Worm (Caenorhabditis elegans) whole organism, L1 larva: ENCODE data around the gene mob-2.
A peak's percentile ranks its signal among the peaks of the same experiment; 100 is the strongest.

Experiments used
- C04F5.9 ChIP-seq: sonication (generic microtip); optimal IDR thresholded peaks from 2 replicates; lab custom pipeline; 2016; ENCODE audit warnings: missing genetic modification characterization, missing compliant biosample characterization
- C16A3.4 ChIP-seq: fragments of 150-350 bp; optimal IDR thresholded peaks from 2 replicates; lab custom pipeline; 2014; ENCODE audit warnings: missing biosample characterization, missing genetic modification characterization
- C34B4.2 ChIP-seq: sonication (generic microtip); optimal IDR thresholded peaks from 2 replicates; lab custom pipeline; 2017; ENCODE audit warnings: mild to moderate bottlenecking, missing genetic modification characterization, missing compliant biosample characterization
- F16B12.6 ChIP-seq: fragments of 150-350 bp; optimal IDR thresholded peaks from 2 replicates; lab custom pipeline; 2014; ENCODE audit warnings: missing biosample characterization, missing genetic modification characterization
- Y116A8C.19 ChIP-seq: sonication (generic microtip); optimal IDR thresholded peaks from 2 replicates; lab custom pipeline; 2016; ENCODE audit warnings: missing compliant biosample characterization, missing genetic modification characterization, borderline replicate concordance
- aha-1 ChIP-seq: fragments of 150-350 bp; optimal IDR thresholded peaks from 2 replicates; lab custom pipeline; 2014; ENCODE audit warnings: missing biosample characterization, missing genetic modification characterization
- alr-1 ChIP-seq: fragments of 200-800 bp; sonication (Bioruptor generic); optimal IDR thresholded peaks from 2 replicates; lab custom pipeline; 2018; ENCODE audit warnings: borderline replicate concordance, mild to moderate bottlenecking, missing genetic modification characterization, missing compliant biosample characterization
- aly-2 ChIP-seq: fragments of 150-350 bp; optimal IDR thresholded peaks from 2 replicates; lab custom pipeline; 2014; ENCODE audit warnings: missing biosample characterization, missing genetic modification characterization
- blmp-1 ChIP-seq: fragments of 150-350 bp; optimal IDR thresholded peaks from 2 replicates; lab custom pipeline; 2014; ENCODE audit warnings: missing biosample characterization, missing genetic modification characterization
- ceh-8 ChIP-seq: fragments of 200-800 bp; sonication (Bioruptor generic); optimal IDR thresholded peaks from 2 replicates; lab custom pipeline; 2018; ENCODE audit warnings: mild to moderate bottlenecking, missing genetic modification characterization, moderate library complexity, missing compliant biosample characterization
- ceh-82 ChIP-seq, 3 experiments: fragments of 150-350 bp in 1 of 3; sonication (generic microtip) in 2 of 3; optimal IDR thresholded peaks; 2 replicates each; lab custom pipeline; 2014 to 2017; ENCODE audit warnings: missing biosample characterization in 3 of 3, missing genetic modification characterization in 3 of 3
- dsc-1 ChIP-seq: sonication (generic microtip); optimal IDR thresholded peaks from 2 replicates; lab custom pipeline; 2016; ENCODE audit warnings: mild to moderate bottlenecking, missing genetic modification characterization, missing compliant biosample characterization
- efl-3 ChIP-seq: fragments of 200-800 bp; sonication (Bioruptor generic); optimal IDR thresholded peaks from 2 replicates; lab custom pipeline; 2018; ENCODE audit warnings: mild to moderate bottlenecking, missing genetic modification characterization, missing compliant biosample characterization
- egl-13 ChIP-seq: sonication (generic microtip); optimal IDR thresholded peaks from 2 replicates; lab custom pipeline; 2016; ENCODE audit warnings: missing genotype, missing genetic modification reagents, missing genetic modification characterization, missing compliant biosample characterization
- egl-27 ChIP-seq, 2 experiments: fragments of 150-350 bp in 1 of 2; sonication (generic microtip); optimal IDR thresholded peaks; 3 replicates each; lab custom pipeline; 2017 to 2018; ENCODE audit warnings: missing biosample characterization in 2 of 2, missing genetic modification characterization in 2 of 2, missing genetic modification reagents in 2 of 2
- ets-5 ChIP-seq: fragments of 200-800 bp; sonication (Bioruptor generic); IDR thresholded peaks from 2 replicates; pipeline ENCODE4 v1.3.6; 2022; ENCODE audit warnings: missing genetic modification characterization, missing compliant biosample characterization
- fkh-4 ChIP-seq: sonication (generic microtip); optimal IDR thresholded peaks from 2 replicates; lab custom pipeline; 2016; ENCODE audit warnings: missing compliant biosample characterization, missing genetic modification characterization, borderline replicate concordance
- fos-1 ChIP-seq: fragments of 150-350 bp; optimal IDR thresholded peaks from 2 replicates; lab custom pipeline; 2014; ENCODE audit warnings: missing biosample characterization, missing genetic modification characterization
- grh-1 ChIP-seq: fragments of 200-800 bp; sonication (Bioruptor generic); IDR thresholded peaks from 2 replicates; pipeline ENCODE4 v1.3.6; 2022; ENCODE audit warnings: missing genetic modification reagents, missing genetic modification characterization, missing compliant biosample characterization
- hlh-4 ChIP-seq: sonication (generic microtip); optimal IDR thresholded peaks from 2 replicates; lab custom pipeline; 2016; ENCODE audit warnings: mild to moderate bottlenecking, missing genetic modification characterization, missing compliant biosample characterization
- hpl-2 ChIP-seq: fragments of 150-350 bp; optimal IDR thresholded peaks from 2 replicates; lab custom pipeline; 2014; ENCODE audit warnings: missing biosample characterization, missing genetic modification reagents, missing genetic modification characterization
- irx-1 ChIP-seq: sonication (generic microtip); optimal IDR thresholded peaks from 2 replicates; lab custom pipeline; 2016; ENCODE audit warnings: missing genetic modification characterization, missing compliant biosample characterization
- isw-1 ChIP-seq: fragments of 200-800 bp; sonication (Bioruptor generic); IDR thresholded peaks from 2 replicates; pipeline ENCODE4 v1.3.6; 2022; ENCODE audit warnings: missing genetic modification characterization, missing compliant biosample characterization
- jun-1 ChIP-seq: fragments of 150-350 bp; optimal IDR thresholded peaks from 2 replicates; lab custom pipeline; 2014; ENCODE audit warnings: missing biosample characterization, missing genetic modification reagents, missing genetic modification characterization
- lin-13 ChIP-seq: fragments of 150-350 bp; optimal IDR thresholded peaks from 2 replicates; lab custom pipeline; 2014; ENCODE audit warnings: missing biosample characterization, missing genetic modification reagents, missing genetic modification characterization
- lin-14 ChIP-seq: fragments of 200-800 bp; sonication (Bioruptor generic); optimal IDR thresholded peaks from 2 replicates; lab custom pipeline; 2018; ENCODE audit warnings: mild to moderate bottlenecking, missing genetic modification characterization, moderate library complexity, missing compliant biosample characterization
- lin-15B ChIP-seq: fragments of 150-350 bp; sonication (generic microtip); optimal IDR thresholded peaks from 3 replicates; lab custom pipeline; 2014; ENCODE audit warnings: missing biosample characterization, missing genetic modification characterization
- lin-35 ChIP-seq, 2 experiments: fragments of 150-350 bp; optimal IDR thresholded peaks; 2 replicates each; lab custom pipeline; 2014; ENCODE audit warnings: missing biosample characterization in 2 of 2, missing genetic modification characterization in 2 of 2, missing genetic modification reagents in 2 of 2
- mef-2 ChIP-seq: fragments of 150-350 bp; optimal IDR thresholded peaks from 2 replicates; lab custom pipeline; 2014; ENCODE audit warnings: missing biosample characterization, missing genetic modification characterization
- nhr-11 ChIP-seq: fragments of 150-350 bp; optimal IDR thresholded peaks from 2 replicates; lab custom pipeline; 2014; ENCODE audit warnings: missing biosample characterization, missing genetic modification characterization
- nhr-12 ChIP-seq: sonication (generic microtip); optimal IDR thresholded peaks from 2 replicates; lab custom pipeline; 2017; ENCODE audit warnings: missing biosample characterization, missing genetic modification characterization
- nhr-20 ChIP-seq: sonication (generic microtip); optimal IDR thresholded peaks from 2 replicates; lab custom pipeline; 2016; ENCODE audit warnings: mild to moderate bottlenecking, missing genetic modification characterization, missing compliant biosample characterization
- nhr-237 ChIP-seq: fragments of 150-350 bp; optimal IDR thresholded peaks from 2 replicates; lab custom pipeline; 2014; ENCODE audit warnings: missing biosample characterization, missing genetic modification characterization
- nhr-47 ChIP-seq: sonication (generic microtip); optimal IDR thresholded peaks from 2 replicates; lab custom pipeline; 2016; ENCODE audit warnings: mild to moderate bottlenecking, missing genetic modification characterization, moderate library complexity, missing compliant biosample characterization
- nhr-71 ChIP-seq: sonication (generic microtip); optimal IDR thresholded peaks from 2 replicates; lab custom pipeline; 2016; ENCODE audit warnings: mild to moderate bottlenecking, missing genetic modification characterization, moderate library complexity, missing compliant biosample characterization
- nhr-84 ChIP-seq: sonication (generic microtip); optimal IDR thresholded peaks from 2 replicates; lab custom pipeline; 2017; ENCODE audit warnings: missing biosample characterization, missing genetic modification characterization
- nhr-90 ChIP-seq: sonication (generic microtip); optimal IDR thresholded peaks from 2 replicates; lab custom pipeline; 2016; ENCODE audit warnings: mild to moderate bottlenecking, missing genetic modification characterization, missing compliant biosample characterization; ENCODE audit not compliant: poor library complexity
- pag-3 ChIP-seq: sonication (generic microtip); optimal IDR thresholded peaks from 2 replicates; lab custom pipeline; 2017; ENCODE audit warnings: missing genetic modification characterization, mild to moderate bottlenecking, missing compliant biosample characterization, antibody characterized with exemption, borderline replicate concordance; ENCODE audit not compliant: insufficient read depth
- pax-3 ChIP-seq: fragments of 200-800 bp; sonication (Bioruptor generic); optimal IDR thresholded peaks from 2 replicates; lab custom pipeline; 2018; ENCODE audit warnings: mild to moderate bottlenecking, missing genetic modification characterization, moderate library complexity, missing compliant biosample characterization
- rnt-1 ChIP-seq: sonication (generic microtip); optimal IDR thresholded peaks from 2 replicates; lab custom pipeline; 2016; ENCODE audit warnings: mild to moderate bottlenecking, missing genetic modification characterization, moderate library complexity, missing compliant biosample characterization
- skn-1 ChIP-seq: fragments of 150-350 bp; optimal IDR thresholded peaks from 2 replicates; lab custom pipeline; 2014; ENCODE audit warnings: missing biosample characterization, missing genetic modification characterization
- snu-23 ChIP-seq: sonication (generic microtip); optimal IDR thresholded peaks from 2 replicates; lab custom pipeline; 2016; ENCODE audit warnings: missing genetic modification characterization, missing compliant biosample characterization
- sup-37 ChIP-seq: fragments of 200-800 bp; sonication (Bioruptor generic); optimal IDR thresholded peaks from 2 replicates; lab custom pipeline; 2018; ENCODE audit warnings: mild to moderate bottlenecking, missing genetic modification characterization, missing compliant biosample characterization
- tbx-2 ChIP-seq: sonication (generic microtip); optimal IDR thresholded peaks from 2 replicates; lab custom pipeline; 2016; ENCODE audit warnings: missing genetic modification characterization, missing compliant biosample characterization
- tlp-1 ChIP-seq: fragments of 150-350 bp; optimal IDR thresholded peaks from 2 replicates; lab custom pipeline; 2014; ENCODE audit warnings: missing biosample characterization, missing genetic modification characterization
- unc-130 ChIP-seq: fragments of 150-350 bp; optimal IDR thresholded peaks from 2 replicates; lab custom pipeline; 2017; ENCODE audit warnings: missing biosample characterization, missing genetic modification characterization, inconsistent platforms
- unc-30 ChIP-seq: sonication (generic microtip); optimal IDR thresholded peaks from 2 replicates; lab custom pipeline; 2017; ENCODE audit warnings: missing biosample characterization, missing genetic modification characterization
- unc-86 ChIP-seq: sonication (generic microtip); optimal IDR thresholded peaks from 2 replicates; lab custom pipeline; 2016; ENCODE audit warnings: missing genetic modification characterization, missing compliant biosample characterization
- unc-98 ChIP-seq: fragments of 200-800 bp; sonication (Bioruptor generic); IDR thresholded peaks from 2 replicates; pipeline ENCODE4 v1.3.6; 2022; ENCODE audit warnings: missing genetic modification characterization, missing compliant biosample characterization
- ztf-4 ChIP-seq: fragments of 150-350 bp; optimal IDR thresholded peaks from 2 replicates; lab custom pipeline; 2014; ENCODE audit warnings: missing biosample characterization, missing genetic modification characterization

mob-2 gene

ce11 chrX:13122191-13122590 lies 47.7 kb downstream of the mob-2 start, which contains the start of gene snx-17:
snx-17 (minus strand) TSS chrX:13122291.
- TF ChIP-seq nhr-237 (no peak), blmp-1 (tag; lab: Kevin White, UChicago) (no peak), fkh-4 (tag; lab: Kevin White, UChicago) (no peak), ets-5 (GFP tag; lab: Robert Waterston, UW) (no peak), mef-2 (tag; lab: Kevin White, UChicago) (no peak), nhr-12 (tag; lab: Kevin White, UChicago) (no peak), nhr-90 (no peak), aha-1 (no peak), unc-98 (GFP tag; lab: Robert Waterston, UW) (no peak), isw-1 (GFP tag; lab: Robert Waterston, UW) (no peak), lin-14 (GFP tag; lab: Kevin White, UChicago) (no peak), nhr-11 (tag; lab: Kevin White, UChicago) (no peak), grh-1 (GFP tag; lab: Robert Waterston, UW) (no peak)

DNA sequence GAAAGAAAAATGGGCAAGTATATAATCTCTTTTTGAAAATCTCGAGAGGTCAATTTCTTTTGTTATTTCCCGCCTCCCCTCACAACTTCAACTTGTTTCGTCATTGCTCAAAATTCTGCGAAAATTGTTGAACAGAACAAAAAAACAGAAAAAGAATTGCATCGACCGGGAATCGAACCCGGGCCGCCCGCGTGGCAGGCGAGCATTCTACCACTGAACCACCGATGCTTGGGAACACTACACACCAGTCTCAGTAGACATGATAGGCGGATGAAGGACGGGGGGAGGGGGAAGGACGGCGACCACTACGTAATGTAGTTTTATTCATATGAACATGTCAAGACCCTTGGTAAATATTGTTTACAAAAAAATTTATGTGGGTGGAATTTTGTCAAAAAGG lies 48.8 kb downstream of the mob-2 start:
- peak; percentile 86 for TF ChIP-seq nhr-47 (tag; lab: Kevin White, UChicago)
- peak; percentile 64 for TF ChIP-seq lin-13 (GFP tag; lab: Kevin White, UChicago)
- no peak for TF ChIP-seq aly-2 (tag; lab: Kevin White, UChicago)
- peak; percentile 16 to 62 (median 32) for TF ChIP-seq ceh-82 (tag; optimal IDR thresholded peaks at IDR 0.05; lab: Kevin White, UChicago)
- no peak for TF ChIP-seq nhr-11 (tag; lab: Kevin White, UChicago)
- TF ChIP-seq unc-130 (tag; lab: Kevin White, UChicago): peak; percentile 61
- TF ChIP-seq lin-15B: no peak
- TF ChIP-seq nhr-71 (tag; lab: Kevin White, UChicago): peak; percentile 84
- no peak for TF ChIP-seq egl-27 (tag; optimal IDR thresholded peaks at IDR 0.05; lab: Kevin White, UChicago)
- TF ChIP-seq nhr-12 (tag; lab: Kevin White, UChicago): no peak
- TF ChIP-seq hpl-2 (GFP tag; lab: Kevin White, UChicago): no peak
- TF ChIP-seq unc-30: no peak
- TF ChIP-seq sup-37 (GFP tag; lab: Kevin White, UChicago): peak; percentile 25
- no peak for TF ChIP-seq efl-3 (GFP tag; lab: Kevin White, UChicago)
- no peak for TF ChIP-seq pag-3 (tag; lab: Kevin White, UChicago)
- peak; percentile 69 for TF ChIP-seq snu-23 (GFP tag; lab: Kevin White, UChicago)
- TF ChIP-seq aha-1: no peak
- peak; percentile 58 for TF ChIP-seq unc-86 (tag; lab: Kevin White, UChicago)
- TF ChIP-seq ceh-8 (GFP tag; lab: Kevin White, UChicago): peak; percentile 34
- peak; percentile 58 for TF ChIP-seq C16A3.4
- no peak for TF ChIP-seq nhr-84
- peak; percentile 32 to 71 for TF ChIP-seq lin-35 (GFP tag; optimal IDR thresholded peaks at IDR 0.05; lab: Kevin White, UChicago)
- no peak for TF ChIP-seq fos-1 (tag; lab: Kevin White, UChicago)
- TF ChIP-seq ztf-4 (tag; lab: Kevin White, UChicago): no peak
- no peak for TF ChIP-seq C04F5.9
- TF ChIP-seq egl-13 (tag; lab: Kevin White, UChicago): peak; percentile 52
- TF ChIP-seq jun-1 (tag; lab: Kevin White, UChicago): peak; percentile 64
- TF ChIP-seq tbx-2 (tag; lab: Kevin White, UChicago): peak; percentile 64
- TF ChIP-seq dsc-1 (tag; lab: Kevin White, UChicago): peak; percentile 76
- no peak for TF ChIP-seq alr-1 (tag; lab: Kevin White, UChicago)
- TF ChIP-seq isw-1 (GFP tag; lab: Robert Waterston, UW): peak; percentile 17; the same call in 1 of the 2 replicates
- peak; percentile 77 for TF ChIP-seq rnt-1
- no peak for TF ChIP-seq fkh-4 (tag; lab: Kevin White, UChicago)
- peak; percentile 64 for TF ChIP-seq pax-3 (tag; lab: Kevin White, UChicago)
- peak; percentile 64 for TF ChIP-seq skn-1
- no peak for TF ChIP-seq hlh-4 (tag; lab: Kevin White, UChicago)
- no peak for TF ChIP-seq irx-1
- TF ChIP-seq mef-2 (tag; lab: Kevin White, UChicago): no peak
- TF ChIP-seq Y116A8C.19 (tag; lab: Kevin White, UChicago): no peak
- TF ChIP-seq C34B4.2 (tag; lab: Kevin White, UChicago): no peak
- no peak for TF ChIP-seq F16B12.6
- TF ChIP-seq tlp-1 (tag; lab: Kevin White, UChicago): no peak
- TF ChIP-seq blmp-1 (tag; lab: Kevin White, UChicago): peak; percentile 22
- TF ChIP-seq nhr-20 (tag; lab: Kevin White, UChicago): peak; percentile 83
